Worm (Caenorhabditis elegans): Measurements from ENCODE around the gene F15G9.6.

F15G9.6 gene

ce11 chrX:9676009-9676408 is 33.6 kb upstream of the F15G9.6 start:
- peak; percentile 92 for TF ChIP-seq pha-4 (tag; optimal IDR thresholded peaks at IDR 0.05)
- TF ChIP-seq lsl-1 (GFP tag; optimal IDR thresholded peaks at IDR 0.05), result no peak
- TF ChIP-seq nhr-80 (tag; optimal IDR thresholded peaks at IDR 0.05), result peak; percentile 69
- peak; percentile 14 for TF ChIP-seq ztf-22 (GFP tag; optimal IDR thresholded peaks at IDR 0.05)

- no peak for TF ChIP-seq akir-1 (GFP tag; optimal IDR thresholded peaks at IDR 0.05)
- no peak for TF ChIP-seq C17E4.6 (GFP tag; IDR thresholded peaks at IDR 0.05)
- TF ChIP-seq pha-4 (tag; optimal IDR thresholded peaks at IDR 0.05), result no peak
- TF ChIP-seq K12H6.12 (tag; optimal IDR thresholded peaks at IDR 0.05), result no peak
- no peak for TF ChIP-seq hmg-20 (GFP tag; IDR thresholded peaks at IDR 0.05)
- TF ChIP-seq somi-1 (GFP tag; optimal IDR thresholded peaks at IDR 0.05), result no peak
These were observed 32.6 kb upstream of the F15G9.6 start for ce11 chrX:9676788-9677454.

- TF ChIP-seq ekl-4 (GFP tag; IDR thresholded peaks at IDR 0.05), result no peak
- no peak for TF ChIP-seq sptf-2 (GFP tag; optimal IDR thresholded peaks at IDR 0.05)
- TF ChIP-seq hlh-12 (tag; optimal IDR thresholded peaks at IDR 0.05), result no peak
- TF ChIP-seq atf-7 (tag; optimal IDR thresholded peaks at IDR 0.05), result no peak
- no peak for TF ChIP-seq sea-2 (GFP tag; IDR thresholded peaks at IDR 0.05)
These were observed 31.6 kb upstream of the F15G9.6 start for ce11 chrX:9677927-9678326.

ce11 chrX:9679427-9679826 is 30.1 kb upstream of the F15G9.6 start:
- no peak for TF ChIP-seq egrh-3 (GFP tag; IDR thresholded peaks at IDR 0.05)
- no peak for TF ChIP-seq Y79H2A.3 (GFP tag; conservative IDR thresholded peaks at IDR 0.05)
- TF ChIP-seq nhr-27 (tag; optimal IDR thresholded peaks at IDR 0.05), result no peak

- TF ChIP-seq let-607 (tag; optimal IDR thresholded peaks at IDR 0.05) (no peak), K11D2.4 (GFP tag; IDR thresholded peaks at IDR 0.05) (no peak), mel-28 (tag; optimal IDR thresholded peaks at IDR 0.05; ENCODE audit: borderline replicate concordance) (no peak), nhr-80 (tag; optimal IDR thresholded peaks at IDR 0.05) (peak; percentile 86), egl-44 (GFP tag; IDR thresholded peaks at IDR 0.05) (no peak), xnd-1 (tag; optimal IDR thresholded peaks at IDR 0.05) (no peak), Y79H2A.3 (GFP tag; conservative IDR thresholded peaks at IDR 0.05) (no peak), ZK185.1 (tag; optimal IDR thresholded peaks at IDR 0.05; ENCODE audit: poor library complexity, severe bottlenecking) (no peak)
These were observed 29.4 kb upstream of the F15G9.6 start, which contains the start of gene ifp-1 for ce11 chrX:9680119-9680682. TSS of gene ifp-1 (minus strand) at chrX:9680169.

ce11 chrX:9687264-9687663 is 22.3 kb upstream of the F15G9.6 start:
- TF ChIP-seq gei-17 (GFP tag; optimal IDR thresholded peaks at IDR 0.05) (no peak), K12H6.12 (tag; optimal IDR thresholded peaks at IDR 0.05) (no peak), hlh-26 (GFP tag; conservative IDR thresholded peaks at IDR 0.05) (no peak), F57C9.4 (tag; optimal IDR thresholded peaks at IDR 0.05) (no peak)

ce11 chrX:9690445-9690844 is 19.1 kb upstream of the F15G9.6 start, which contains the start of gene npr-18:
TSS of gene npr-18 (plus strand) at chrX:9690745.
- no peak for TF ChIP-seq unc-62 (GFP tag; optimal IDR thresholded peaks at IDR 0.05)
- no peak for TF ChIP-seq F57A8.1 (GFP tag; optimal IDR thresholded peaks at IDR 0.05)
- TF ChIP-seq mel-28 (tag; optimal IDR thresholded peaks at IDR 0.05; ENCODE audit: borderline replicate concordance), result no peak
- no peak for TF ChIP-seq ceh-100 (GFP tag; IDR thresholded peaks at IDR 0.05)
- no peak for TF ChIP-seq attf-5 (GFP tag; optimal IDR thresholded peaks at IDR 0.05)
- no peak for TF ChIP-seq Y95B8A.8 (GFP tag; IDR thresholded peaks at IDR 0.05)
- TF ChIP-seq F55B11.4 (tag; optimal IDR thresholded peaks at IDR 0.05; ENCODE audit: borderline replicate concordance, insufficient read depth), result no peak
- no peak for TF ChIP-seq madf-10 (tag; optimal IDR thresholded peaks at IDR 0.05)
- no peak for TF ChIP-seq let-526 (GFP tag; IDR thresholded peaks at IDR 0.05)

Measured in whole organism, young adult.